Worm (Caenorhabditis elegans): Measurements from ENCODE around the gene scvp-1.

scvp-1 gene

DNA sequence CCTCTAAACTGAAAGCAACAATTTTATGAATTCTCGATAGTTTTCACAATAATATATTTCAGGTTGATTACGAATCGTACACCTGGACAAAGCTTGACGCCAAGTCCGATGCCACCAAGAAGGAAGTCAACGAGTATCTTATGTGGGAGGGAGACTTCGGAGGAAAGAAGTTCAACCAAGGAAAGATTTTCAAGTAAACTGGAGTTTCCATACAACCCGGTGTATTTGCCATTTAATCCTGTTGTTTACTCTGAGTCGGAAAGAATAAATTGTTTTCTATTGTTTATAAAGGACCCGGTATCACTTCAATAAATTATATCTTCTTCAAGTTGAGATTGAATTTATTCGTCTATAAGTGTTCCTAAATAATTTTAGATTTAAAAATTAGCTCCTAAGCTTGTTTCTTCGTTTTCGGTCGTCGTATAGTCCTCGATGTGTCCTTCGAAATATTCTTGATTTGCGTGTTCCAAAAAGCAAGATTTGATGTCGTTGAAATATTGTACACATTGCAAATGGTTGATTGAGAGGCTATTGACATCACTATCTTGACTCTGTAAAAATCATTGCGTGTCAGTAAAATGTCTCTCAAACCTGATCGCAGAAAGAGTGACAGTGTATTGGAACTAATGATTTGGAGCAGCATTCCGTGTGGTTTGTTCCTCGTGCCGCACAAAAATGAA is 36.6 kb upstream of the scvp-1 start (continued):
- TF ChIP-seq F55B11.4 (tag; optimal IDR thresholded peaks at IDR 0.05; ENCODE audit: borderline replicate concordance, insufficient read depth) (no peak), lir-1 (GFP tag; conservative IDR thresholded peaks at IDR 0.05) (no peak), B0035.1 (tag; optimal IDR thresholded peaks at IDR 0.05) (no peak), madf-3 (GFP tag; IDR thresholded peaks at IDR 0.05) (0 out of 2 replicates have a peak, but pooled peaks have one; percentile 15), Y53G8AR.9 (GFP tag; conservative IDR thresholded peaks at IDR 0.05) (0 out of 2 replicates have a peak, but pooled peaks have one; percentile 66), snpc-1.3 (tag; optimal IDR thresholded peaks at IDR 0.05; ENCODE audit: insufficient read depth) (no peak), attf-3 (GFP tag; conservative IDR thresholded peaks at IDR 0.05) (no peak), nhr-80 (tag; optimal IDR thresholded peaks at IDR 0.05) (peak; percentile 99), F22D6.2 (tag; optimal IDR thresholded peaks at IDR 0.05) (no peak), nfya-2 (GFP tag; IDR thresholded peaks at IDR 0.05) (no peak), snpc-1.1 (tag; optimal IDR thresholded peaks at IDR 0.05; ENCODE audit: insufficient read depth) (no peak), ceh-27 (GFP tag; optimal IDR thresholded peaks at IDR 0.05) (no peak), xnd-1 (tag; optimal IDR thresholded peaks at IDR 0.05) (no peak), hmg-1.2 (GFP tag; IDR thresholded peaks at IDR 0.05) (no peak), unc-130 (GFP tag; optimal IDR thresholded peaks at IDR 0.05) (peak; percentile 51), B0019.2 (GFP tag; conservative IDR thresholded peaks at IDR 0.05) (no peak), die-1 (tag; optimal IDR thresholded peaks at IDR 0.05) (no peak), athp-1 (tag; optimal IDR thresholded peaks at IDR 0.05) (peak; percentile 24), egl-44 (GFP tag; IDR thresholded peaks at IDR 0.05) (no peak), sdz-38 (tag; optimal IDR thresholded peaks at IDR 0.05) (no peak), ccch-3 (GFP tag; optimal IDR thresholded peaks at IDR 0.05) (no peak), dpff-1 (tag; optimal IDR thresholded peaks at IDR 0.05) (no peak), F52B5.7 (tag; optimal IDR thresholded peaks at IDR 0.05) (no peak), madf-8 (GFP tag; conservative IDR thresholded peaks at IDR 0.05) (no peak), akir-1 (GFP tag; optimal IDR thresholded peaks at IDR 0.05) (no peak), Y53F4B.3 (GFP tag; IDR thresholded peaks at IDR 0.05) (no peak), ekl-4 (GFP tag; IDR thresholded peaks at IDR 0.05) (0 out of 2 replicates have a peak, but pooled peaks have one; percentile 26), snpc-3.4 (tag; optimal IDR thresholded peaks at IDR 0.05) (peak; percentile 79), F57C9.4 (tag; optimal IDR thresholded peaks at IDR 0.05) (no peak), pha-4 (tag; optimal IDR thresholded peaks at IDR 0.05) (peak; percentile 89), hsf-1 (GFP tag; IDR thresholded peaks at IDR 0.05) (no peak), nhr-27 (tag; optimal IDR thresholded peaks at IDR 0.05) (no peak), F39B2.1 (GFP tag; IDR thresholded peaks at IDR 0.05) (peak; percentile 56; the same call in 1 of the 2 replicates), ztf-6 (GFP tag; IDR thresholded peaks at IDR 0.05) (no peak), ztf-28 (GFP tag; IDR thresholded peaks at IDR 0.05) (no peak), F37B4.10 (GFP tag; IDR thresholded peaks at IDR 0.05) (no peak), ztf-18 (tag; optimal IDR thresholded peaks at IDR 0.05) (no peak), F23B12.7 (tag; optimal IDR thresholded peaks at IDR 0.05; ENCODE audit: insufficient read depth) (no peak), F10E7.11 (tag; optimal IDR thresholded peaks at IDR 0.05) (no peak), mel-28 (tag; optimal IDR thresholded peaks at IDR 0.05; ENCODE audit: borderline replicate concordance) (no peak), ceh-79 (tag; optimal IDR thresholded peaks at IDR 0.05) (no peak), dpl-1 (GFP tag; optimal IDR thresholded peaks at IDR 0.05) (no peak), egrh-3 (GFP tag; IDR thresholded peaks at IDR 0.05) (no peak), tbp1 (GFP tag; optimal IDR thresholded peaks at IDR 0.05) (no peak), lsl-1 (GFP tag; optimal IDR thresholded peaks at IDR 0.05) (no peak), ztf-25 (GFP tag; IDR thresholded peaks at IDR 0.05) (no peak), nhr-90 (tag; optimal IDR thresholded peaks at IDR 0.05) (no peak)

All from whole organism, young adult.